Worm (Caenorhabditis elegans): ENCODE results near the gene K02A2.5.

Gene K02A2.5

ce11 chrII:7393393-7393792 is 18.4 kb downstream of the K02A2.5 start:
- TF ChIP-seq hrde-1 (tag; optimal IDR thresholded peaks at IDR 0.05; ENCODE audit: borderline replicate concordance) (no peak), dox-1 (GFP tag; IDR thresholded peaks at IDR 0.05) (peak; percentile 22; the same call in 1 of the 2 replicates)

ce11 chrII:7392052-7392694 is 19.7 kb downstream of the K02A2.5 start:
- peak; percentile 21 for TF ChIP-seq ZK185.1 (tag; optimal IDR thresholded peaks at IDR 0.05; ENCODE audit: poor library complexity, severe bottlenecking)
- no peak for TF ChIP-seq K11D2.4 (GFP tag; IDR thresholded peaks at IDR 0.05)
- peak; percentile 25 for TF ChIP-seq ztf-26 (tag; optimal IDR thresholded peaks at IDR 0.05)
- 0 out of 2 replicates have a peak, but pooled peaks have one; percentile 50 for TF ChIP-seq ekl-4 (GFP tag; IDR thresholded peaks at IDR 0.05)
- peak; percentile 2 for TF ChIP-seq ztf-18 (tag; optimal IDR thresholded peaks at IDR 0.05)
- TF ChIP-seq rcor-1 (GFP tag; IDR thresholded peaks at IDR 0.05) = no peak
- TF ChIP-seq B0336.3 (GFP tag; IDR thresholded peaks at IDR 0.05) = peak; percentile 65; the same call in 1 of the 2 replicates
- TF ChIP-seq attf-5 (GFP tag; optimal IDR thresholded peaks at IDR 0.05) = peak; percentile 80
- TF ChIP-seq F55B11.4 (tag; optimal IDR thresholded peaks at IDR 0.05; ENCODE audit: borderline replicate concordance, insufficient read depth) = no peak
- no peak for TF ChIP-seq akir-1 (GFP tag; optimal IDR thresholded peaks at IDR 0.05)
- no peak for TF ChIP-seq unc-62 (GFP tag; optimal IDR thresholded peaks at IDR 0.05)
- peak; percentile 86 for TF ChIP-seq nhr-80 (tag; optimal IDR thresholded peaks at IDR 0.05)
- TF ChIP-seq xnd-1 (tag; optimal IDR thresholded peaks at IDR 0.05) = no peak
- TF ChIP-seq lin-40 (tag; optimal IDR thresholded peaks at IDR 0.05) = peak; percentile 28
- no peak for TF ChIP-seq ccch-3 (GFP tag; optimal IDR thresholded peaks at IDR 0.05)
- no peak for TF ChIP-seq F10E7.11 (tag; optimal IDR thresholded peaks at IDR 0.05)
- TF ChIP-seq lin-54 (GFP tag; optimal IDR thresholded peaks at IDR 0.05) = no peak
- TF ChIP-seq mes-4 (tag; optimal IDR thresholded peaks at IDR 0.05) = no peak
- 0 out of 2 replicates have a peak, but pooled peaks have one; percentile 48 for TF ChIP-seq Y53G8AR.9 (GFP tag; conservative IDR thresholded peaks at IDR 0.05)
- TF ChIP-seq mcd-1 (GFP tag; IDR thresholded peaks at IDR 0.05) = peak; percentile 35; the same call in 1 of the 2 replicates
- no peak for TF ChIP-seq Y67H2A.10 (GFP tag; conservative IDR thresholded peaks at IDR 0.05)
- no peak for TF ChIP-seq rec-8 (tag; optimal IDR thresholded peaks at IDR 0.05)
- TF ChIP-seq aptf-3 (GFP tag; IDR thresholded peaks at IDR 0.05) = no peak
- no peak for TF ChIP-seq sdz-38 (tag; optimal IDR thresholded peaks at IDR 0.05)
- no peak for TF ChIP-seq efl-1 (GFP tag; optimal IDR thresholded peaks at IDR 0.05)
- peak; percentile 36 for TF ChIP-seq snpc-4 (GFP tag; optimal IDR thresholded peaks at IDR 0.05)
- TF ChIP-seq snpc-4 (tag; optimal IDR thresholded peaks at IDR 0.05) = peak in 1 of 4 experiments; percentile 24
- 0 out of 2 replicates have a peak, but pooled peaks have one; percentile 46 for TF ChIP-seq nfyb-1 (GFP tag; IDR thresholded peaks at IDR 0.05)
- TF ChIP-seq F22D6.2 (tag; optimal IDR thresholded peaks at IDR 0.05) = no peak
- TF ChIP-seq ceh-27 (GFP tag; optimal IDR thresholded peaks at IDR 0.05) = peak; percentile 61
- no peak for TF ChIP-seq mel-28 (tag; optimal IDR thresholded peaks at IDR 0.05; ENCODE audit: borderline replicate concordance)
- TF ChIP-seq cebp-1 (GFP tag; IDR thresholded peaks at IDR 0.05) = peak; percentile 97
- TF ChIP-seq cebp-1 (tag; optimal IDR thresholded peaks at IDR 0.05) = peak; percentile 99
- no peak for TF ChIP-seq ztf-3 (GFP tag; optimal IDR thresholded peaks at IDR 0.05)
- no peak for TF ChIP-seq Y53F4B.3 (GFP tag; IDR thresholded peaks at IDR 0.05)
- TF ChIP-seq hmg-1.2 (GFP tag; IDR thresholded peaks at IDR 0.05) = peak; percentile 64; the same call in 1 of the 2 replicates
- peak; percentile 9 for TF ChIP-seq nhr-90 (tag; optimal IDR thresholded peaks at IDR 0.05)
- no peak for TF ChIP-seq nfya-1 (tag; optimal IDR thresholded peaks at IDR 0.05; ENCODE audit: borderline replicate concordance, insufficient read depth)
- TF ChIP-seq pbrm-1 (GFP tag; IDR thresholded peaks at IDR 0.05) = peak; percentile 39; the same call in 1 of the 2 replicates
- no peak for TF ChIP-seq ceh-79 (tag; optimal IDR thresholded peaks at IDR 0.05)
- TF ChIP-seq hlh-26 (GFP tag; conservative IDR thresholded peaks at IDR 0.05) = no peak
- TF ChIP-seq ets-4 (GFP tag; optimal IDR thresholded peaks at IDR 0.05) = peak; percentile 25
- no peak for TF ChIP-seq T26A5.8 (tag; optimal IDR thresholded peaks at IDR 0.05)
- TF ChIP-seq chd-7 (tag; optimal IDR thresholded peaks at IDR 0.05) = no peak
